Worm (Caenorhabditis elegans) whole organism, L4 larva: ENCODE measurements around the gene hch-1.

Source experiments
- ceh-82 ChIP-seq: sonication (generic microtip); optimal IDR thresholded peaks from 2 replicates; lab custom pipeline; 2017; ENCODE audit warnings: missing biosample characterization, missing genetic modification characterization
- cey-2 ChIP-seq: sonication (generic microtip); optimal IDR thresholded peaks from 3 replicates; lab custom pipeline; 2017; ENCODE audit warnings: missing genetic modification characterization, mild to moderate bottlenecking, missing compliant biosample characterization, antibody characterized with exemption, borderline replicate concordance; ENCODE audit not compliant: insufficient read depth
- egl-43 ChIP-seq: fragments of 200-800 bp; sonication (Bioruptor generic); IDR thresholded peaks from 2 replicates; pipeline ENCODE4 v1.3.6; 2022; ENCODE audit warnings: missing genetic modification reagents, missing genetic modification characterization, missing compliant biosample characterization
- lim-7 ChIP-seq: fragments of 200-800 bp; sonication (Bioruptor generic); IDR thresholded peaks from 2 replicates; pipeline ENCODE4 v1.3.6; 2022; ENCODE audit warnings: missing genetic modification characterization, missing compliant biosample characterization
- lin-15B ChIP-seq: fragments of 150-350 bp; sonication (generic microtip); optimal IDR thresholded peaks from 3 replicates; lab custom pipeline; 2014; ENCODE audit warnings: missing biosample characterization, missing genetic modification characterization
- lsy-2 ChIP-seq, 2 experiments: fragments of 150-350 bp in 1 of 2; sonication (generic microtip) in 1 of 2; optimal IDR thresholded peaks; 2 replicates each; lab custom pipeline; 2014 to 2017; ENCODE audit warnings: missing biosample characterization in 2 of 2, missing genetic modification characterization in 2 of 2
- mdl-1 ChIP-seq, 2 experiments: fragments of 150-350 bp in 1 of 2; sonication (generic microtip) in 1 of 2; optimal IDR thresholded peaks; 2 replicates each; lab custom pipeline; 2014 to 2017; ENCODE audit warnings: missing biosample characterization in 2 of 2, missing genetic modification characterization in 2 of 2
- skn-1 ChIP-seq: fragments of 150-350 bp; optimal IDR thresholded peaks from 2 replicates; lab custom pipeline; 2014; ENCODE audit warnings: missing biosample characterization, missing genetic modification characterization
- unc-62 ChIP-seq, 3 experiments: fragments of 150-350 bp in 1 of 3; sonication (generic microtip); optimal IDR thresholded peaks in 2 of 3; peaks in 1 of 3; 1 replicate in 1 of 3; 2 replicates in 2 of 3; lab custom pipeline; 2014 to 2017; ENCODE audit warnings: missing biosample characterization in 3 of 3, missing genetic modification characterization in 3 of 3, missing genetic modification reagents in 3 of 3, missing genotype in 1 of 3

ce11 chrX:14715459-14715858, 15.7 kb upstream of the hch-1 start:
- TF ChIP-seq lsy-2 (tag; optimal IDR thresholded peaks at IDR 0.05; lab: Kevin White, UChicago) (no peak), ceh-82 (no peak), mdl-1 (tag; optimal IDR thresholded peaks at IDR 0.05; lab: Kevin White, UChicago) (no peak), lin-15B (tag; lab: Kevin White, UChicago) (no peak), cey-2 (tag; lab: Kevin White, UChicago) (no peak), lim-7 (GFP tag; lab: Robert Waterston, UW) (no peak), skn-1 (tag; lab: Kevin White, UChicago) (no peak), unc-62 (GFP tag; optimal IDR thresholded peaks at IDR 0.05 in 1 of 2; lab: Kevin White, UChicago) (no peak), unc-62 (tag; optimal IDR thresholded peaks at IDR 0.05; lab: Kevin White, UChicago) (no peak), egl-43 (GFP tag; lab: Robert Waterston, UW) (no peak)
